Worm (Caenorhabditis elegans) whole organism, early embryonic: Measurements from ENCODE around the gene R02F11.2.

ENCODE experiments used
- aly-1 ChIP-seq: sonication (generic microtip); optimal IDR thresholded peaks from 2 replicates; lab custom pipeline; 2016; ENCODE audit warnings: missing genetic modification characterization, missing compliant biosample characterization
- ama-1 ChIP-seq: fragments of 150-350 bp; optimal IDR thresholded peaks from 2 replicates; lab custom pipeline; 2014
- ceh-13 ChIP-seq: fragments of 200-800 bp; sonication (Bioruptor generic); optimal IDR thresholded peaks from 2 replicates; lab custom pipeline; 2018; ENCODE audit warnings: mild to moderate bottlenecking, missing genetic modification characterization, missing compliant biosample characterization
- flt-1 ChIP-seq: fragments of 200-800 bp; sonication (Bioruptor generic); IDR thresholded peaks from 2 replicates; pipeline ENCODE4 v1.3.6; 2022; ENCODE audit warnings: missing genetic modification characterization, missing compliant biosample characterization
- sea-1 ChIP-seq: fragments of 200-800 bp; sonication (Bioruptor generic); conservative IDR thresholded peaks from 2 replicates; pipeline ENCODE4 v1.3.6; 2022; ENCODE audit warnings: missing genetic modification characterization, missing compliant biosample characterization
- tbx-11 ChIP-seq: fragments of 200-800 bp; sonication (Bioruptor generic); IDR thresholded peaks from 2 replicates; pipeline ENCODE4 v1.3.6; 2022; ENCODE audit warnings: missing genetic modification characterization, missing compliant biosample characterization

- TF ChIP-seq ama-1 (lab: Kevin White, UChicago) (no peak), ceh-13 (GFP tag; lab: Kevin White, UChicago) (no peak), tbx-11 (GFP tag; lab: Robert Waterston, UW) (no peak), sea-1 (GFP tag; lab: Robert Waterston, UW) (no peak), flt-1 (GFP tag; lab: Robert Waterston, UW) (no peak), aly-1 (tag; lab: Kevin White, UChicago) (no peak)
Observed at ce11 chrV:4794308-4794707, at the start of gene R02F11.2.
